Worm (Caenorhabditis elegans) whole organism, early embryonic: ENCODE data around the gene dmsr-3.

Experiments
- B0310.2 ChIP-seq: sonication (generic microtip); optimal IDR thresholded peaks from 2 replicates; lab custom pipeline; 2016; ENCODE audit warnings: mild to moderate bottlenecking, missing genetic modification characterization, missing compliant biosample characterization
- aly-1 ChIP-seq: sonication (generic microtip); optimal IDR thresholded peaks from 2 replicates; lab custom pipeline; 2016; ENCODE audit warnings: missing genetic modification characterization, missing compliant biosample characterization
- ama-1 ChIP-seq: fragments of 150-350 bp; optimal IDR thresholded peaks from 2 replicates; lab custom pipeline; 2014
- ceh-13 ChIP-seq: fragments of 200-800 bp; sonication (Bioruptor generic); optimal IDR thresholded peaks from 2 replicates; lab custom pipeline; 2018; ENCODE audit warnings: mild to moderate bottlenecking, missing genetic modification characterization, missing compliant biosample characterization
- ceh-36 ChIP-seq: sonication (generic microtip); optimal IDR thresholded peaks from 2 replicates; lab custom pipeline; 2016; ENCODE audit warnings: missing genetic modification characterization, inconsistent platforms, missing compliant biosample characterization
- ets-7 ChIP-seq: sonication (generic microtip); optimal IDR thresholded peaks from 2 replicates; lab custom pipeline; 2016; ENCODE audit warnings: missing genotype, missing genetic modification characterization, missing compliant biosample characterization
- flt-1 ChIP-seq: fragments of 200-800 bp; sonication (Bioruptor generic); IDR thresholded peaks from 2 replicates; pipeline ENCODE4 v1.3.6; 2022; ENCODE audit warnings: missing genetic modification characterization, missing compliant biosample characterization
- pes-1 ChIP-seq: fragments of 200-800 bp; sonication (Bioruptor generic); IDR thresholded peaks from 2 replicates; pipeline ENCODE4 v1.3.6; 2022; ENCODE audit warnings: missing genetic modification reagents, missing genetic modification characterization, missing compliant biosample characterization
- tbx-37 ChIP-seq: fragments of 200-800 bp; sonication (Bioruptor generic); conservative IDR thresholded peaks from 2 replicates; pipeline ENCODE4 v1.3.6; 2022; ENCODE audit warnings: missing genetic modification reagents, missing genetic modification characterization, missing compliant biosample characterization

ce11 chrII:13291406-13292124, 64.4 kb downstream of the dmsr-3 start:
- TF ChIP-seq pes-1 = no peak
- TF ChIP-seq aly-1 = peak; percentile 54
- TF ChIP-seq ceh-36 = no peak
- TF ChIP-seq ama-1 (lab: Kevin White, UChicago) = peak; percentile 35
- no peak for TF ChIP-seq flt-1 (GFP tag; lab: Robert Waterston, UW)
- TF ChIP-seq B0310.2 (tag; lab: Kevin White, UChicago) = no peak
- peak; percentile 48 for TF ChIP-seq ets-7 (tag; lab: Kevin White, UChicago)
- TF ChIP-seq tbx-37 = no peak
- no peak for TF ChIP-seq ceh-13 (GFP tag; lab: Kevin White, UChicago)
